Worm (Caenorhabditis elegans) whole organism, midembryonic: ENCODE results near the gene lin-14.

Experiments
- cog-1 ChIP-seq: sonication (generic microtip); optimal IDR thresholded peaks from 2 replicates; lab custom pipeline; 2016; ENCODE audit warnings: missing genetic modification characterization, missing compliant biosample characterization
- flt-1 ChIP-seq: fragments of 200-800 bp; sonication (Bioruptor generic); IDR thresholded peaks from 2 replicates; pipeline ENCODE4 v1.3.6; 2022; ENCODE audit warnings: missing genetic modification characterization, missing compliant biosample characterization
- tab-1 ChIP-seq: fragments of 200-800 bp; sonication (Bioruptor generic); IDR thresholded peaks from 2 replicates; pipeline ENCODE4 v1.3.6; 2022; ENCODE audit warnings: missing genetic modification characterization, missing compliant biosample characterization
- ztf-29 ChIP-seq: fragments of 200-800 bp; sonication (Bioruptor generic); IDR thresholded peaks from 2 replicates; pipeline ENCODE4 v1.3.6; 2022; ENCODE audit warnings: missing genetic modification reagents, missing genetic modification characterization, missing compliant biosample characterization

DNA sequence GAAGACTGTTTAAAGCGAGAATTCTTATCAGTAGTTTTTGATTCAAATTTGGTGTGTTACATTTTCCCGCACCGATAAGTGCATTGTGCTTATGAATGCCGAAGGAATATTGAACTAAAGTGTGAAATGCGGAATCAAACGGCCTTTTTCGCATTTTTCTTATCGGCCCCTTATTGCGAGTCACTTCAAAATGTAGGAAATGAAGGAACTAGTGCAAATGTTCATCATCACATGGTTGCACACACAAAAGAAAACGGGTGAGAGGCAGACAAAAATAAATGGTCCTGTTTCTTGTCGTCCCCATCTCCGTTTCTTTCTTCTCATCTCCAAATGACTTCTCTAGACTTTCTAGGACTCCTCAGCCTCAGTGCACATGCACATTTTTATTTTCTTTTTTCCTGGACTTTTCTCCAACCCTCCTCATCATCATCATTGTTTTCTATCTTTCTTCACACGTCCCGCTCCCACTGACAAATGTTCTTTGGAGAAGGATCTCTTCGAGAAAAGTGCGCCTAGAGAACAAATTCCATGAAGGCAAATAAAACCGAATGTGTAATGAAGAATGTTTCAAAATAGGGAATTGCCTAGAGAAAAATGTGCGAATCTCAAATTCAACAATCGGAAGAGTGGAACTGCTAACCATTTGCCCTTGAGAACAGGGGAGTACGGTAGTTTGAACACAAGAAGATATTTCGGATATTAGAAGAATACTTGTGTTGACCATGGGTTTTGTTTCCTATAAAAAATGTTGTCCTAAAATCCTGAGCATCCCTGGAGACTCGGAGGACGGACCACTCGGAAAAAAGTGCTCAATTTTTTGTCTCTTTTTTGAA is 873 bp upstream of the lin-14 start:
- TF ChIP-seq cog-1 (tag; lab: Kevin White, UChicago) (no peak), flt-1 (no peak), tab-1 (GFP tag; lab: Robert Waterston, UW) (no peak), ztf-29 (GFP tag; lab: Robert Waterston, UW) (no peak)
